Fruit fly (Drosophila melanogaster): ENCODE data around the gene CG34178.

CG34178 gene

DNA sequence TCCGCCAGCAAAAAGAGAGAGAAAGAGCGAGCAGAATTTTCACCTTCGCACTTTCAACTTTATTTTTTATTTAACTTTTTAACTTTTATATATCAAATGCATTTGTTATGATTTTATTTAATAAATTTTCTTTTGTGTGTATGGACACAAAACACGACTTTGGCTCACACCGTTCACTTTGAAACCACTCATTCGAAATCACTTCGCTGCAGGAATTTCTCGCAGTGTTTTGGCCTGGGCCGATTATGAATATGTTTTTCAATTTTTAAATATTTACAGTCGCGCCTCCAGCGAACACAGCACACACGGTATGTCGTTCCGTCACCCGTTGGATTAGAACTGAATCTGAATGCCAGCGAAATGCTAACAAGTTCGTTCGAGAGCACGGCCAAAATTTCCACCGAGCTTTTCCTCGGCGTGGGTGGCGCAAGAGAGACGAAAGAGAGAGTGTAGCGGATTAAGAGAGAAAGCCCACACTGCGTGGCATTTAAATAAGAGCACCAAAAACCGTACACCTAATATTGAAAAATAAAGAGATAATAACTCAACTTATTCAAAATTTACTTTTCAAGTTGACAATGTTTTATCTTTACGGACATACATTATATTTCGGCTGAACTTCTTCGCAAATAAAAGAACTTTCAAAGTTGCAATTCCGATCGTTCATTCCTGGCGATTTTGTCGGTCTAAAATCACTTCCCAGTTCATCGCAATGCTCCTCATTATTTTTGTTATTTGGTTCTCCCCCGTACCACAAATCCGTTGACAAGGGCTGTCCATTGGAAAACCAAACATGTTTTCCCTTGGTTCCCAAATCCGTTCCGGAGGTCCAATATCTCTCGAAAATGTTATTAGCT is 7.4 kb downstream of the CG34178 start, which contains the start of gene CG15431 (continued):
- TF ChIP-seq psq (GFP tag; optimal IDR thresholded peaks at IDR 0.05) (no peak), CrebB (tag; optimal IDR thresholded peaks at IDR 0.05) (no peak), jing (GFP tag; optimal IDR thresholded peaks at IDR 0.05) (peak; percentile 11), CG8359 (GFP tag; optimal IDR thresholded peaks at IDR 0.05; ENCODE audit: borderline replicate concordance) (no peak), zen (tag; optimal IDR thresholded peaks at IDR 0.05) (no peak), dimm (GFP tag; IDR thresholded peaks at IDR 0.05) (no peak), CG6654 (GFP tag; optimal IDR thresholded peaks at IDR 0.05) (no peak), CG6765 (GFP tag; optimal IDR thresholded peaks at IDR 0.05) (no peak), MESR4 (GFP tag; optimal IDR thresholded peaks at IDR 0.05) (no peak), Drgx (GFP tag; IDR thresholded peaks at IDR 0.05) (0 out of 2 replicates have a peak, but pooled peaks have one; percentile 49), lbe (GFP tag; optimal IDR thresholded peaks at IDR 0.05) (no peak), CG10654 (GFP tag; optimal IDR thresholded peaks at IDR 0.05) (peak; percentile 43), CG11695 (GFP tag; IDR thresholded peaks at IDR 0.05) (no peak), Adf1 (GFP tag; IDR thresholded peaks at IDR 0.05) (peak; percentile 42; the same call in 1 of the 2 replicates), CG6683 (GFP tag; optimal IDR thresholded peaks at IDR 0.05) (peak; percentile 37), Deaf1 (tag; optimal IDR thresholded peaks at IDR 0.05) (peak; percentile 55), gcm2 (GFP tag; optimal IDR thresholded peaks at IDR 0.05) (peak; percentile 18), CG14965 (GFP tag; optimal IDR thresholded peaks at IDR 0.05; ENCODE audit: borderline replicate concordance) (no peak), ttk (GFP tag; IDR thresholded peaks at IDR 0.05) (peak; percentile 57), Hey (tag; optimal IDR thresholded peaks at IDR 0.05) (no peak), Lhr (GFP tag; optimal IDR thresholded peaks at IDR 0.05) (no peak), CG7372 (GFP tag; IDR thresholded peaks at IDR 0.05) (peak; percentile 51), Tbp (GFP tag; optimal IDR thresholded peaks at IDR 0.05) (no peak), cwo (GFP tag; optimal IDR thresholded peaks at IDR 0.05) (peak; percentile 49), zf30C (GFP tag; optimal IDR thresholded peaks at IDR 0.05) (peak; percentile 67), stwl (tag; optimal IDR thresholded peaks at IDR 0.05) (no peak), sens (GFP tag) (peak; percentile 82), prd (optimal IDR thresholded peaks at IDR 0.05) (no peak), prd (GFP tag; IDR thresholded peaks at IDR 0.05) (no peak; the same call in none of the 3 replicates), bab2 (GFP tag; optimal IDR thresholded peaks at IDR 0.05) (peak; percentile 33), aop (GFP tag; IDR thresholded peaks at IDR 0.05) (no peak), CG17568 (GFP tag; optimal IDR thresholded peaks at IDR 0.05) (no peak), CG33557 (GFP tag; optimal IDR thresholded peaks at IDR 0.05) (no peak), h (optimal IDR thresholded peaks at IDR 0.05) (no peak), esg (GFP tag; conservative IDR thresholded peaks at IDR 0.05) (peak; percentile 44), CG7271 (tag; optimal IDR thresholded peaks at IDR 0.05) (no peak), CG15514 (GFP tag; optimal IDR thresholded peaks at IDR 0.05) (peak; percentile 69), nau (GFP tag; optimal IDR thresholded peaks at IDR 0.05) (peak; percentile 55), phol (tag; optimal IDR thresholded peaks at IDR 0.05) (no peak), Antp (GFP tag; optimal IDR thresholded peaks at IDR 0.05) (no peak), CG31224 (GFP tag; IDR thresholded peaks at IDR 0.05) (peak; percentile 37; the same call in 1 of the 2 replicates), br (optimal IDR thresholded peaks at IDR 0.05) (no peak), CG10431 (GFP tag; optimal IDR thresholded peaks at IDR 0.05) (no peak), CG10147 (GFP tag; optimal IDR thresholded peaks at IDR 0.05) (peak; percentile 28), Xrp1 (GFP tag; IDR thresholded peaks at IDR 0.05) (peak; percentile 57), Nf-YC (tag; optimal IDR thresholded peaks at IDR 0.05) (peak; percentile 1), Trl (optimal IDR thresholded peaks at IDR 0.05) (peak; percentile 73 to 82), Trl (GFP tag; optimal IDR thresholded peaks at IDR 0.05) (no peak), zen2 (GFP tag; IDR thresholded peaks at IDR 0.05; ENCODE audit: partially characterized antibody) (no peak; the same call in 1 of the 3 replicates), salm (tag; optimal IDR thresholded peaks at IDR 0.05) (peak; percentile 32)
